Worm (Caenorhabditis elegans) whole organism, early embryonic: ENCODE measurements around the gene hcp-3.

ENCODE experiments used
- B0310.2 ChIP-seq: sonication (generic microtip); optimal IDR thresholded peaks from 2 replicates; lab custom pipeline; 2016; ENCODE audit warnings: mild to moderate bottlenecking, missing genetic modification characterization, missing compliant biosample characterization
- aly-1 ChIP-seq: sonication (generic microtip); optimal IDR thresholded peaks from 2 replicates; lab custom pipeline; 2016; ENCODE audit warnings: missing genetic modification characterization, missing compliant biosample characterization
- ama-1 ChIP-seq: fragments of 150-350 bp; optimal IDR thresholded peaks from 2 replicates; lab custom pipeline; 2014
- ceh-36 ChIP-seq: sonication (generic microtip); optimal IDR thresholded peaks from 2 replicates; lab custom pipeline; 2016; ENCODE audit warnings: missing genetic modification characterization, inconsistent platforms, missing compliant biosample characterization
- ets-7 ChIP-seq: sonication (generic microtip); optimal IDR thresholded peaks from 2 replicates; lab custom pipeline; 2016; ENCODE audit warnings: missing genotype, missing genetic modification characterization, missing compliant biosample characterization
- flt-1 ChIP-seq: fragments of 200-800 bp; sonication (Bioruptor generic); IDR thresholded peaks from 2 replicates; pipeline ENCODE4 v1.3.6; 2022; ENCODE audit warnings: missing genetic modification characterization, missing compliant biosample characterization
- hmbx-1 ChIP-seq: sonication (generic microtip); optimal IDR thresholded peaks from 2 replicates; lab custom pipeline; 2016; ENCODE audit warnings: mild to moderate bottlenecking, missing genetic modification characterization, missing compliant biosample characterization
- hnd-1 ChIP-seq: sonication (generic microtip); optimal IDR thresholded peaks from 2 replicates; lab custom pipeline; 2016; ENCODE audit warnings: missing genetic modification characterization, missing compliant biosample characterization
- pes-1 ChIP-seq: fragments of 200-800 bp; sonication (Bioruptor generic); IDR thresholded peaks from 2 replicates; pipeline ENCODE4 v1.3.6; 2022; ENCODE audit warnings: missing genetic modification reagents, missing genetic modification characterization, missing compliant biosample characterization
- scrt-1 ChIP-seq: fragments of 200-800 bp; sonication (Bioruptor generic); IDR thresholded peaks from 2 replicates; pipeline ENCODE4 v1.3.6; 2022; ENCODE audit warnings: missing genetic modification characterization, missing compliant biosample characterization
- tbx-37 ChIP-seq: fragments of 200-800 bp; sonication (Bioruptor generic); conservative IDR thresholded peaks from 2 replicates; pipeline ENCODE4 v1.3.6; 2022; ENCODE audit warnings: missing genetic modification reagents, missing genetic modification characterization, missing compliant biosample characterization
- tra-4 ChIP-seq: sonication (generic microtip); optimal IDR thresholded peaks from 2 replicates; lab custom pipeline; 2017; ENCODE audit warnings: missing genetic modification characterization, missing compliant biosample characterization

DNA sequence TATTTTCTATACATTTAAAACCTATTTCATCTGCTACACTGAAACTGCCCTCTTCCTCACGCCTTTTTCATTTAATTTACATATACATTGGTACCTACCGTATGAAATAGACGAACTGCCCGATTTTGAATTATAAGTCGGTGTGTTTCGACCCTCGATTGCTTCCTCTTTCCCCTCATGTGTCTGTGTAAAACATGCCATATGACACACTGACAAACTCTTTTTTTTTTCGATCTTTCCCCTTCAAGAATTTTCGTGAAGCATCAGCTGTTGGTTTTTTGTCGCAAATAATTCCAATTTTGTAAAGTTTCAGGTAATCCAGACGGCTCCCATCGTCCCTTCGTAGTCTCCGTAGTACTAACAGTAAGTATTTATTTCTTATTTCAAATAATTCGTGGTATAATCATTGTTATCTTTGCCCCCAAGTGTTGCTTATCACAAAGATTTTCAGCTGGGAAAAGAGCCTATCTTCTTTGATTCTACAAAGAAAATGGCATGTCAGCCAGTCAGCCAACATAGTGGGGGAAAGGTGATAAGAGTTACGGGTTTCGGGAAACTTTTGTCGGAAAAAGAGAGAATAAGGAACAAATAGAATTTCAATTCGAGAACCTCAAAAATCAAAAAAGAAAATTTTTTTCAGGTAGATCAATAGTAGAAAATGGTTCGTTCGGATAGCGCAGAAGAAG, 5.7 kb upstream of the hcp-3 start:
- TF ChIP-seq ceh-36 (tag; lab: Kevin White, UChicago) = no peak
- TF ChIP-seq tbx-37 (GFP tag; lab: Robert Waterston, UW) = no peak
- TF ChIP-seq scrt-1 (GFP tag; lab: Robert Waterston, UW) = no peak
- TF ChIP-seq ama-1 (lab: Kevin White, UChicago) = no peak
- TF ChIP-seq hmbx-1 (tag; lab: Kevin White, UChicago) = no peak
- no peak for TF ChIP-seq aly-1 (tag; lab: Kevin White, UChicago)
- TF ChIP-seq pes-1 = no peak
- no peak for TF ChIP-seq flt-1 (GFP tag; lab: Robert Waterston, UW)
- TF ChIP-seq tra-4 (tag; lab: Kevin White, UChicago) = no peak
- TF ChIP-seq hnd-1 = no peak
- TF ChIP-seq B0310.2 (tag; lab: Kevin White, UChicago) = no peak
- no peak for TF ChIP-seq ets-7 (tag; lab: Kevin White, UChicago)
